Worm (Caenorhabditis elegans) whole organism, mixed stage, embryonic: ENCODE results near the gene C36E8.4.

ENCODE experiments used
- lin-13 ChIP-seq: fragments of 150-350 bp; optimal IDR thresholded peaks from 2 replicates; lab custom pipeline; 2014; ENCODE audit warnings: missing biosample characterization, missing genetic modification characterization
- nhr-76 ChIP-seq: sonication (generic microtip); optimal IDR thresholded peaks from 2 replicates; lab custom pipeline; 2017; ENCODE audit warnings: missing biosample characterization, missing genetic modification characterization
- snpc-4 ChIP-seq: fragments of 150-350 bp; optimal IDR thresholded peaks from 2 replicates; lab custom pipeline; 2014; ENCODE audit warnings: missing biosample characterization, missing genetic modification characterization
- sptf-1 ChIP-seq: sonication (generic microtip); optimal IDR thresholded peaks from 2 replicates; lab custom pipeline; 2017; ENCODE audit warnings: mild to moderate bottlenecking, missing genetic modification characterization, moderate library complexity, missing compliant biosample characterization
- tbx-8 ChIP-seq: fragments of 200-800 bp; sonication (Bioruptor generic); optimal IDR thresholded peaks from 2 replicates; lab custom pipeline; 2018; ENCODE audit warnings: mild to moderate bottlenecking, missing genetic modification characterization, moderate library complexity, missing compliant biosample characterization

DNA sequence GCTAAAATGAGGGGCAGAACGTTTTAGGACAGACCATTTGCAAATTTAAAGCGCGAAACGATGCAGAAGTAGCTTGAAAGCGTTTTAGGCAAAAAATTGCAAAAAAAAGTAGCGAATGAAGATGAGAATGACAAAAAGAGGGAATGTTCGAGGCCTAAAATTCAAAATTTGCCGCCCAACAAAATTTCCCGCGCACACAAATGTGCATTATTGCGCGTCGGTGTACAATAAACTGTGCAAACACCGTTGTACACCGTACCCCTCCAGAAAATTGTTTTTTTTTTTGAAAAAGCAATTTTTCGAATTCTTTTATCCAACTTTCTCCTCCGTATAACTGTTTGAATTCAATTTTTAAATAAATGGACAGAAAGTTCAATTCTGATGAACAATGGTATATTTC is 7.7 kb downstream of the C36E8.4 start, which contains the start of gene snpc-3.4:
- no peak for TF ChIP-seq snpc-4 (tag; lab: Kevin White, UChicago)
- TF ChIP-seq tbx-8, result no peak
- TF ChIP-seq sptf-1 (tag; lab: Kevin White, UChicago), result peak; percentile 26
- peak; percentile 38 for TF ChIP-seq lin-13
- no peak for TF ChIP-seq nhr-76 (tag; lab: Kevin White, UChicago)
